Worm (Caenorhabditis elegans): ENCODE data around the gene F11A5.16.

- TF ChIP-seq him-1 (tag; optimal IDR thresholded peaks at IDR 0.05) (no peak), W03F9.2 (tag; optimal IDR thresholded peaks at IDR 0.05) (no peak)
Measured at ce11 chrV:16229439-16229838, 18.7 kb downstream of the F11A5.16 start.
